Worm (Caenorhabditis elegans): ENCODE results near the gene ttr-2.

DNA sequence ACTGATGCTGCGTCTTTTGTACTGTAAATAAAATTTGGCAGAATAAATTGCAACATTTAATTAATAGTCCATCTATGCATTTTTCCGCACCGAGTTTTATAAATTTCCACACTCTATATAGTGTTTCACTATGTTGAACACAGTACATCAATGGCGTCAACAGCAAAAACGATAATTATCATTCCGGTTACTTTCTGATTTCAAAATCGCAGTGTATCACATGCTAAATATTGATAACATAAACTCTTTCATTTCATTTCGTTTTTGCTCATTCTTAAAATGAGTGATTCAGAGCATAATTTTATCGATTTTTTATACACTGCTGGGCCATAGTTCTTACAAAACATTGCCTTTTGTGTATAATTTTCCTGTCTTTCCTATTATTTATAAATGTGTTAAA lies 5.3 kb upstream of the ttr-2 start:
- TF ChIP-seq egl-27 (tag; optimal IDR thresholded peaks at IDR 0.05) (no peak), set-16 (GFP tag; IDR thresholded peaks at IDR 0.05) (no peak), ZK337.2 (GFP tag; IDR thresholded peaks at IDR 0.05) (no peak), dmd-9 (GFP tag; IDR thresholded peaks at IDR 0.05) (no peak), attf-4 (tag; optimal IDR thresholded peaks at IDR 0.05) (no peak), ama-1 (optimal IDR thresholded peaks at IDR 0.05) (no peak), nhr-76 (tag; optimal IDR thresholded peaks at IDR 0.05) (no peak), dpl-1 (GFP tag; optimal IDR thresholded peaks at IDR 0.05) (no peak), hif-1 (tag; optimal IDR thresholded peaks at IDR 0.05) (no peak), tra-1 (GFP tag; IDR thresholded peaks at IDR 0.05) (no peak), pqm-1 (tag; optimal IDR thresholded peaks at IDR 0.05) (peak; percentile 9), ces-1 (GFP tag; optimal IDR thresholded peaks at IDR 0.05) (no peak), nhr-11 (tag; optimal IDR thresholded peaks at IDR 0.05) (no peak), mep-1 (tag; optimal IDR thresholded peaks at IDR 0.05) (no peak)

Data from whole organism, L4 larva.